Fruit fly (Drosophila melanogaster) whole organism, adult: ENCODE data around the gene Mtch.

Source experiments
- CG11617 ChIP-seq: fragments of 200-800 bp; sonication (Bioruptor generic); optimal IDR thresholded peaks from 2 replicates; lab custom pipeline; 2017; ENCODE audit warnings: mild to moderate bottlenecking, missing biosample characterization, missing genetic modification reagents, missing genetic modification characterization
- CG12768 ChIP-seq: fragments of 200-800 bp; sonication (Bioruptor generic); optimal IDR thresholded peaks from 2 replicates; lab custom pipeline; 2017; ENCODE audit warnings: missing biosample characterization, missing genetic modification characterization, mild to moderate bottlenecking, moderate library complexity, missing genetic modification reagents
- CG14711 ChIP-seq: fragments of 200-800 bp; sonication (Bioruptor generic); optimal IDR thresholded peaks from 2 replicates; lab custom pipeline; 2018; ENCODE audit warnings: missing biosample characterization, mild to moderate bottlenecking, missing genetic modification characterization, moderate library complexity
- CG1620 ChIP-seq: fragments of 200-800 bp; sonication (Bioruptor generic); optimal IDR thresholded peaks from 2 replicates; lab custom pipeline; 2016; ENCODE audit warnings: missing biosample characterization, missing genetic modification characterization
- CG33017 ChIP-seq: fragments of 200-800 bp; sonication (Bioruptor generic); optimal IDR thresholded peaks from 2 replicates; lab custom pipeline; 2018; ENCODE audit warnings: missing biosample characterization, mild to moderate bottlenecking, missing genetic modification characterization, moderate library complexity
- CG5204 ChIP-seq: fragments of 200-800 bp; sonication (Bioruptor generic); optimal IDR thresholded peaks from 2 replicates; lab custom pipeline; 2016; ENCODE audit warnings: missing biosample characterization, missing genetic modification characterization
- CG7045 ChIP-seq: fragments of 200-800 bp; sonication (Bioruptor generic); optimal IDR thresholded peaks from 2 replicates; lab custom pipeline; 2017; ENCODE audit warnings: missing biosample characterization, mild to moderate bottlenecking, missing genetic modification characterization
- CG7101 ChIP-seq: fragments of 200-800 bp; sonication (Bioruptor generic); optimal IDR thresholded peaks from 2 replicates; lab custom pipeline; 2018; ENCODE audit warnings: missing biosample characterization, mild to moderate bottlenecking, missing genetic modification characterization, moderate library complexity
- Clk ChIP-seq: fragments of 200-800 bp; sonication (Bioruptor generic); optimal IDR thresholded peaks from 2 replicates; lab custom pipeline; 2017; ENCODE audit warnings: missing biosample characterization, missing genetic modification characterization
- Crg-1 ChIP-seq: fragments of 200-800 bp; sonication (Bioruptor generic); optimal IDR thresholded peaks from 2 replicates; lab custom pipeline; 2016; ENCODE audit warnings: missing biosample characterization, missing genetic modification characterization
- Hr96 ChIP-seq: fragments of 200-800 bp; sonication (Bioruptor generic); optimal IDR thresholded peaks from 2 replicates; lab custom pipeline; 2016; ENCODE audit warnings: missing biosample characterization, missing genetic modification characterization
- Mnt ChIP-seq: fragments of 200-800 bp; sonication (Bioruptor generic); optimal IDR thresholded peaks from 2 replicates; lab custom pipeline; 2016; ENCODE audit warnings: missing biosample characterization, mild to moderate bottlenecking, missing genetic modification characterization
- bab1 ChIP-seq: fragments of 200-800 bp; sonication (Bioruptor generic); optimal IDR thresholded peaks from 3 replicates; lab custom pipeline; 2019; ENCODE audit warnings: missing biosample characterization, mild to moderate bottlenecking, missing genetic modification characterization, moderate library complexity
- cic ChIP-seq: fragments of 200-800 bp; sonication (Bioruptor generic); optimal IDR thresholded peaks from 2 replicates; lab custom pipeline; 2017; ENCODE audit warnings: missing biosample characterization, mild to moderate bottlenecking, missing genetic modification characterization, moderate library complexity
- cnc ChIP-seq, 2 experiments: fragments of >200 bp; optimal IDR thresholded peaks; 2 replicates each; lab custom pipeline; 2017
- kay ChIP-seq: fragments of 200-800 bp; sonication (Bioruptor generic); peaks from one replicate; lab custom pipeline; 2016; ENCODE audit warnings: missing biosample characterization, missing genetic modification characterization, borderline replicate concordance
- ovo ChIP-seq: fragments of 200-800 bp; sonication (Bioruptor generic); optimal IDR thresholded peaks from 2 replicates; lab custom pipeline; 2016; ENCODE audit warnings: missing biosample characterization, missing genetic modification characterization
- pad ChIP-seq: fragments of 200-800 bp; sonication (Bioruptor generic); optimal IDR thresholded peaks from 3 replicates; lab custom pipeline; 2017; ENCODE audit warnings: missing biosample characterization, missing genetic modification characterization, mild to moderate bottlenecking, moderate library complexity, missing genetic modification reagents
- tj ChIP-seq: fragments of 200-800 bp; sonication (Bioruptor generic); optimal IDR thresholded peaks from 3 replicates; lab custom pipeline; 2017; ENCODE audit warnings: missing biosample characterization, mild to moderate bottlenecking, missing genetic modification characterization, moderate library complexity
- toe ChIP-seq: fragments of 200-800 bp; sonication (Bioruptor generic); optimal IDR thresholded peaks from 2 replicates; lab custom pipeline; 2016; ENCODE audit warnings: missing biosample characterization, missing genetic modification characterization

The Mtch gene

DNA sequence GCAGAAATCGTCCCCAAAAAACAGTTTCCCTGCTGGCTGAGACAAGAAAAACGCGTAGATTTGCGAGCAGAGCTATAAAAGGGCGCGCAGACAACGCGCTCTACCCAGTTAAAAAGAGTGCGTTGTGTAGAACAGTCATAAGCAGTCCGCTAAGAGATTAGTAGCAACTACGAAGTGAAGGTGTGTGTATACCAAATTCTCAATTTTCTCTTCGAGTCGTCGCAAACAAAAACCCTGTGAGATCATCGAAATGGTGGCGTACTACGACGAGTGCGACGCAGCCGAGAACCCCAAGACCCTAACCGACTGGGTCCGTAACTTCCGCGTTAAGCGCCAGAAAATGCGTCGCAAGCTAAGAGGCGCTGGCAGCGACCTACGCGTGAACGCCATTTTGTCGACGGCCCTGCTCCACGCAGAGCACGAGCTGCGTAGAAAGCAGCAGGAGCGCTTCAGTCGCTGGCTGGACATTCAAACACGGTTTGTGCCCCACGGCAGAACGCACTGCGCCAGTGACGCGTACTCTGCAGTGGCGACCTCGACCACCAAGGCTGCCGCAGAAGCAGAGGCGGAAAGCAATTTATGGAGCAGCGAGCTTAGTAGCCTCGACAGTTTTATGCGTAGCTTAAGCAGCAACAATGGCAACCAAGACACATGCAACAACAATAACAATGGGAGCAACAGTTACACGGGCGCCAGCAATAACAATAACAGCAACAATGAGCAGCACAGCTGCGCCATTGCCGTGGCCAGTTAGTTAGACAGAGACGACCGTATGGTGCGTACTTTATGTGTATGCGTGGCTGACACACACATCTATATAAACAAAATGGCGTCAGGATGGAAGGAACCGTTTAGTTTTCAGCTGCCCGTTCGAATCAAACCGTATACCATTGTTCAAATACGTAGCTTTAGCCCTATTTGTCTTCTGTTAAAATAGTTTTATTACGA lies 39.9 kb downstream of the Mtch start:
- TF ChIP-seq tj (GFP tag; lab: Kevin White, UChicago) (peak; percentile 16), Hr96 (GFP tag; lab: Kevin White, UChicago) (no peak), ovo (GFP tag; lab: Kevin White, UChicago) (peak; percentile 95), CG12768 (GFP tag; lab: Kevin White, UChicago) (peak; percentile 12), CG7101 (tag; lab: Kevin White, UChicago) (no peak), Crg-1 (GFP tag; lab: Kevin White, UChicago) (no peak), Mnt (GFP tag; lab: Kevin White, UChicago) (peak; percentile 44), cnc (optimal IDR thresholded peaks at IDR 0.05; lab: Kevin White, UChicago) (no peak), CG1620 (GFP tag; lab: Kevin White, UChicago) (peak; percentile 55), bab1 (GFP tag; lab: Kevin White, UChicago) (no peak), kay (no peak), CG5204 (GFP tag; lab: Kevin White, UChicago) (no peak), cic (peak; percentile 21), CG11617 (GFP tag; lab: Kevin White, UChicago) (peak; percentile 25), CG33017 (tag; lab: Kevin White, UChicago) (no peak), CG14711 (tag; lab: Kevin White, UChicago) (no peak), pad (GFP tag; lab: Kevin White, UChicago) (no peak), toe (GFP tag; lab: Kevin White, UChicago) (no peak), CG7045 (GFP tag; lab: Kevin White, UChicago) (peak; percentile 6), Clk (GFP tag; lab: Kevin White, UChicago) (no peak)

DNA sequence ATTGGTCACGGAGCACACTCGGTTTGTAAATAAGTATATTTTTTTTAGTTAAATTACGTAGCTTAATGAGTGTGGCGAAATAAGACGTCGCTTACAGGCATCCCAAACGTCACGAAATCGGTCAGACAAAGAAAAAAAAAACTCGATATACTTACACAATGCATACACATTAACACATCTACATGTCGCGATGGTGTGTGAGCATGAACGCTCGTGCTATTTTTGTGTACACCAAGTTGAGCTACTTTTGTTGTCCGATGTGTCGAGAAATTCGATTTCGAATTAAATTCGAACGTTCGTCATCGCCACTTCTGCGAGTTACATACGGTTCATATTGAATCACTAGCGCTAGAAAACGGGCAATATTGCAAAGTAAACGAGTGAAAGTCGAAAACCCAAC lies 40.7 kb downstream of the Mtch start:
- TF ChIP-seq cic (peak; percentile 33), CG12768 (GFP tag; lab: Kevin White, UChicago) (no peak), CG7101 (tag; lab: Kevin White, UChicago) (no peak), kay (peak; percentile 99), CG14711 (tag; lab: Kevin White, UChicago) (no peak), Mnt (GFP tag; lab: Kevin White, UChicago) (peak; percentile 33)

DNA sequence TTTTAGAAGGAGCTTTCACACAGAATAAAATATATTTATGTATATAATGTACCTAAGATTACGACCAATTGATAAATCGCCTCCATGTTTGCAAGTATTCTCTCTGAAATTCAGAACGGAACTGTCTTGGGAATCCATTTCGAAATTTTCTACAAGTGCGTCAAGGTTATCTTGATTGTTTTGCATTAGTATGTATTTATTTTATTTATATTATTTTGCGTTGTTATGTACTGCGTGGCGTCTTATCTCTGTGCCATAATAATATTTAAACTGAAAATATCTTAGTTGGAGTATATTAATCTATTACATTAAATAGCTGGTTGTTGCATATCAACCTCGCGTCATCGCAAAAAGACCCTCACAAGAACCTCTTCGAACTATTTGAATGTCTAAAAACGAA lies 47.1 kb downstream of the Mtch start, which contains the start of gene CG42846:
TSS of gene CG42846 (minus strand) at position 101 of the 400 bp plus-strand sequence.
- TF ChIP-seq Hr96 (GFP tag; lab: Kevin White, UChicago) (no peak), CG12768 (GFP tag; lab: Kevin White, UChicago) (no peak), CG1620 (GFP tag; lab: Kevin White, UChicago) (no peak), tj (GFP tag; lab: Kevin White, UChicago) (no peak), cic (no peak), Mnt (GFP tag; lab: Kevin White, UChicago) (no peak), CG33017 (tag; lab: Kevin White, UChicago) (no peak), CG5204 (GFP tag; lab: Kevin White, UChicago) (no peak), toe (GFP tag; lab: Kevin White, UChicago) (no peak), CG11617 (GFP tag; lab: Kevin White, UChicago) (no peak), ovo (GFP tag; lab: Kevin White, UChicago) (no peak), bab1 (GFP tag; lab: Kevin White, UChicago) (no peak), kay (no peak), pad (GFP tag; lab: Kevin White, UChicago) (no peak), CG7101 (tag; lab: Kevin White, UChicago) (no peak), Clk (GFP tag; lab: Kevin White, UChicago) (no peak), CG14711 (tag; lab: Kevin White, UChicago) (no peak)

DNA sequence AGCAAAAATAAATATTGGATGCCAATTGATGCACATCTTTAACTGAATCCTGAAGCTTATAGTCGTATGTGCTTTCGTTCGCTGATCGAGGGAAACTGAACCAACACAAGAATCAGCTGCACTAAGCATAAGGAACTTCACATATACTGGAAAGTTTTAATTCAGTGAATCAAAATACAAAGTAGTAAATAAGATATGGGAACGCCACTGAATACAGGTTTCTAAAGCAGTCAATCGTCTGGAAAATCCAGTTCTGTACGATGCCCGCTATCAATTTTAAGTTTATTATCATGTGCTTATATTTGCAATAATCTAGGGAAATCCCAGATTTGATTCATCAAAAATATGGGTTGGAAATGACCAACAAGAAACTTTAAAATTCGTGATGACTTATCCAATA lies 47.8 kb downstream of the Mtch start, which contains the start of gene CG34454:
TSS of gene CG34454 (minus strand) at position 84 of the 400 bp plus-strand sequence.
- TF ChIP-seq pad (GFP tag; lab: Kevin White, UChicago): no peak
- TF ChIP-seq CG12768 (GFP tag; lab: Kevin White, UChicago): no peak
- TF ChIP-seq bab1 (GFP tag; lab: Kevin White, UChicago): no peak
- TF ChIP-seq Hr96 (GFP tag; lab: Kevin White, UChicago): no peak
- no peak for TF ChIP-seq CG5204 (GFP tag; lab: Kevin White, UChicago)
- TF ChIP-seq CG7045 (GFP tag; lab: Kevin White, UChicago): no peak
- TF ChIP-seq CG33017 (tag; lab: Kevin White, UChicago): no peak
- no peak for TF ChIP-seq toe (GFP tag; lab: Kevin White, UChicago)

DNA sequence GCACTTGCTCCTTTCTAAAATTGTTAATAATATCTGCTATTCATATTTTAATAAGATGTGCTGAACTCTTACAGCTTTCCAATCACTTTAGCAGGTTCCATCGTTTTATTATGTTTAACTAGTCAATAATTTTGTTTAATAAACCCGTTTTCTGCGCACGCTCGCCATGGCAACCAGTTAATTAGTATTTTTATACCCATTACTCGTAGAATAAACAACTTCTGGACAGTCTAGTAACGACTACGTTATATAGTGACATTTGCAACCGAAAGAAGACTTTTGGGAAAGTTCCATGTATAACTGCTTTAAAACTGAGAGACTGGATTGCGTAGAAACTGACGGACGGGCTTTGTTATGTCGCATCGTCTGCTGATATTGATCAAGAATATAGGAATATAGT lies 48.8 kb downstream of the Mtch start, which contains the start of gene CG34453:
TSS of gene CG34453 (minus strand) at position 101 of the 400 bp plus-strand sequence.
- TF ChIP-seq ovo (GFP tag; lab: Kevin White, UChicago) (no peak), CG5204 (GFP tag; lab: Kevin White, UChicago) (no peak), Mnt (GFP tag; lab: Kevin White, UChicago) (no peak)

DNA sequence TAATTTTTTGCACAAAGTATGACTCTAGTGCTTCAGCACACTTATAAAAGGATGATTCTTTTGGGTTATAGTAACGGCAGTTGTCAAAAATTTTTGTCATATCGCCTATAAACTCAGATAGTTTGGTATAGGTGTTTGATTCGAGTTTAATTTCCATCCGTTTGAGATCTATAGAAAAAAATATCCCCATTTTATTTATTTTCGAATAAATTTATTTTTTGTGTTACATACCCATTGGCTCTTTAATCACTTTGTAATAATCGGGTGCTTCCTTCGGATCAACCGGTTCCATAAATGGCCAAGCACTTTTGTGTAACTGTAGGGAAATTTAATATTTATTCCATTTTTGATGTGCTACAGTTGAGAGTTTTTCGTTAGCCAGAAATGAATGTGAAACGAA lies 49.9 kb downstream of the Mtch start:
- TF ChIP-seq ovo (GFP tag; lab: Kevin White, UChicago) (no peak), tj (GFP tag; lab: Kevin White, UChicago) (no peak), kay (peak; percentile 96), CG7101 (tag; lab: Kevin White, UChicago) (no peak), Crg-1 (GFP tag; lab: Kevin White, UChicago) (no peak)
